Worm (Caenorhabditis elegans) whole organism, early embryonic: Measurements from ENCODE around the gene Y11D7A.19.

ENCODE experiments used
- aly-1 ChIP-seq: sonication (generic microtip); optimal IDR thresholded peaks from 2 replicates; lab custom pipeline; 2016; ENCODE audit warnings: missing genetic modification characterization, missing compliant biosample characterization
- ama-1 ChIP-seq: fragments of 150-350 bp; optimal IDR thresholded peaks from 2 replicates; lab custom pipeline; 2014
- ceh-13 ChIP-seq: fragments of 200-800 bp; sonication (Bioruptor generic); optimal IDR thresholded peaks from 2 replicates; lab custom pipeline; 2018; ENCODE audit warnings: mild to moderate bottlenecking, missing genetic modification characterization, missing compliant biosample characterization
- flt-1 ChIP-seq: fragments of 200-800 bp; sonication (Bioruptor generic); IDR thresholded peaks from 2 replicates; pipeline ENCODE4 v1.3.6; 2022; ENCODE audit warnings: missing genetic modification characterization, missing compliant biosample characterization
- sea-1 ChIP-seq: fragments of 200-800 bp; sonication (Bioruptor generic); conservative IDR thresholded peaks from 2 replicates; pipeline ENCODE4 v1.3.6; 2022; ENCODE audit warnings: missing genetic modification characterization, missing compliant biosample characterization
- tbx-37 ChIP-seq: fragments of 200-800 bp; sonication (Bioruptor generic); conservative IDR thresholded peaks from 2 replicates; pipeline ENCODE4 v1.3.6; 2022; ENCODE audit warnings: missing genetic modification reagents, missing genetic modification characterization, missing compliant biosample characterization
- tra-4 ChIP-seq: sonication (generic microtip); optimal IDR thresholded peaks from 2 replicates; lab custom pipeline; 2017; ENCODE audit warnings: missing genetic modification characterization, missing compliant biosample characterization

DNA sequence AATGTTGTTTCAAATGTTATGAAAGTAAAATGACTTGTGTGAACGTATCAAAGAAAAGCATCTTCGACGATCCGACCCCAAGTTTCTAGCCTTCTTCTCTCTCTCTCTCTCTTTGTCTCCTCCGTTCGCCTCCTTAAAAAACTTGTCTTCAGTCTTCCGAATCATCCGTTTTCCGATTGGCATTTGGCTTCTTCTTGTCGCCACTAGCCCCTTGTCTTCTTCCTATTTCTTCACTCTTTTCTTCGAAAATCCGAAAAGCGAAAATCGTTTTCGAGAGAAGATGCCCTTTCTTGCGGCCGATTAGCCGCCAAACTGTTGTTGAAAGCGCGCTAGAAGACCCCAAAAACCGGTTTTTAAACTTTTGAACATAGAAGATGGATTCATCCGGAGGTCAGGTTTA, 7.8 kb downstream of the Y11D7A.19 start:
- no peak for TF ChIP-seq ceh-13 (GFP tag; lab: Kevin White, UChicago)
- no peak for TF ChIP-seq ama-1
- TF ChIP-seq tra-4: no peak
- no peak for TF ChIP-seq aly-1 (tag; lab: Kevin White, UChicago)
- no peak for TF ChIP-seq sea-1
- no peak for TF ChIP-seq tbx-37 (GFP tag; lab: Robert Waterston, UW)
- TF ChIP-seq flt-1: no peak
